In the genomic region with DNA sequence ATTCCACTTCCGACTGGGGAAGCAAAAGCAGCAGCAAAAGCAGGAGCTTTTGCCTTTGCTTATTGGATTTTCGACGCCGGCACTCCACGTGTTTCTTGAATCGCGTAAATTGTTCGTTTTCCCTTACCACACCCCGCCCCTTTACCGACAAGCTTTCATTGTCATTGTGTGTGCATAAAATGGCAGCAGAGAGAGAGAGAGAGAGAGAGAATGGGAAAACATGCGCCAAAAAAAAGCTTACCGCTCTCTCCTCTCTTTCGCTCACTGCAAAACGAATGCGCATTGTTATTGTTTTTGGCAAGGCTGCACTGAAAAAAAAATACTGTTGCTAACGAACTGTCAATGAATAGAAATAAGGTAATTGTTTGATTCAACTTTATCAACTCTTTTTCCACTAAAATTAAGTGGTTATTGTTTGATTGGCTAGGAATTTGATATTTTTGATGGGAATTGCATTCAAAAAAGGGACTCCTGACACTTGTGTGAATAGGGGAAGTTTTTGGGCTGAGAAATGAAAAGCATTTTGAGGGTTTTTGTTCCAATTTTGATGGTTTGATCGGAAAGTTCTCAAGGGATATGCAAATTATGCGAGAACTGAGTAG, we compare ENCODE assay signal across 4 fruit fly cellular contexts.
TF ChIP-seq lines count a peak whose summit lies in the region.

No protein-coding gene starts in this region.

TF ChIP-seq in whole organism, embryonic, 481 proteins besides CTCF, POLR2A, EP300 and RAD21 (continued from another document and continues in another):
- TF ChIP-seq Taf1 (GFP tag; IDR thresholded peaks at IDR 0.05; lab: Robert Waterston, UW) (peak; percentile 3; the same call in 1 of the 2 replicates), CG42726 (GFP tag; IDR thresholded peaks at IDR 0.05; lab: Robert Waterston, UW; ENCODE audit: partially characterized antibody) (no peak), lmd (GFP tag; IDR thresholded peaks at IDR 0.05; lab: Robert Waterston, UW) (no peak), ci (GFP tag; IDR thresholded peaks at IDR 0.05; lab: Robert Waterston, UW) (peak; percentile 20; the same call in 1 of the 3 replicates), E2f1 (GFP tag; IDR thresholded peaks at IDR 0.05; lab: Robert Waterston, UW) (no peak), fru (optimal IDR thresholded peaks at IDR 0.05; lab: Kevin White, UChicago) (no peak), dysf (GFP tag; IDR thresholded peaks at IDR 0.05; lab: Robert Waterston, UW) (peak; percentile 3; the same call in 1 of the 3 replicates), btn (GFP tag; optimal IDR thresholded peaks at IDR 0.05; lab: Kevin White, UChicago) (no peak), Ets97D (GFP tag; optimal IDR thresholded peaks at IDR 0.05; lab: Kevin White, UChicago) (no peak), Hmx (GFP tag; optimal IDR thresholded peaks at IDR 0.05; lab: Kevin White, UChicago) (no peak), Deaf1 (tag; optimal IDR thresholded peaks at IDR 0.05; lab: Kevin White, UChicago) (peak; percentile 65), CG1792 (GFP tag; optimal IDR thresholded peaks at IDR 0.05; lab: Kevin White, UChicago) (peak; percentile 26), HLH54F (GFP tag; optimal IDR thresholded peaks at IDR 0.05; lab: Kevin White, UChicago) (no peak), CG7745 (tag; optimal IDR thresholded peaks at IDR 0.05; lab: Kevin White, UChicago) (no peak), Fer1 (GFP tag; optimal IDR thresholded peaks at IDR 0.05; lab: Kevin White, UChicago) (no peak), slp2 (GFP tag; optimal IDR thresholded peaks at IDR 0.05; lab: Kevin White, UChicago) (peak; percentile 18), lab (GFP tag; optimal IDR thresholded peaks at IDR 0.05; lab: Kevin White, UChicago) (no peak), gsb (GFP tag; IDR thresholded peaks at IDR 0.05; lab: Robert Waterston, UW) (no peak), Atf6 (GFP tag; IDR thresholded peaks at IDR 0.05; lab: Robert Waterston, UW) (no peak), CG4820 (GFP tag; optimal IDR thresholded peaks at IDR 0.05; lab: Kevin White, UChicago) (no peak), CG34224 (GFP tag; IDR thresholded peaks at IDR 0.05; lab: Robert Waterston, UW; ENCODE audit: partially characterized antibody) (no peak), eyg (GFP tag; optimal IDR thresholded peaks at IDR 0.05; lab: Kevin White, UChicago) (peak; percentile 11), chm (GFP tag; IDR thresholded peaks at IDR 0.05; lab: Robert Waterston, UW) (no peak; the same call in 1 of the 2 replicates), tna (GFP tag; IDR thresholded peaks at IDR 0.05; lab: Robert Waterston, UW; ENCODE audit: partially characterized antibody) (no peak), Bteb2 (GFP tag; optimal IDR thresholded peaks at IDR 0.05; lab: Kevin White, UChicago) (peak; percentile 34), GATAe (GFP tag; conservative IDR thresholded peaks at IDR 0.05; lab: Robert Waterston, UW) (0 out of 2 replicates have a peak, but pooled peaks have one; percentile 5), CG3065 (GFP tag; optimal IDR thresholded peaks at IDR 0.05; lab: Kevin White, UChicago) (no peak), CG14860 (GFP tag; IDR thresholded peaks at IDR 0.05; lab: Robert Waterston, UW; ENCODE audit: partially characterized antibody) (no peak), CG18599 (GFP tag; optimal IDR thresholded peaks at IDR 0.05; lab: Kevin White, UChicago) (no peak), phol (tag; optimal IDR thresholded peaks at IDR 0.05; lab: Kevin White, UChicago) (no peak)

TF ChIP-seq in whole organism, prepupa, 60 proteins besides CTCF, POLR2A, EP300 and RAD21 (continued from another document and continues in another):
- TF ChIP-seq CG1621 (tag; optimal IDR thresholded peaks at IDR 0.05; lab: Kevin White, UChicago) (no peak), Gug (GFP tag; IDR thresholded peaks at IDR 0.05; lab: Robert Waterston, UW) (no peak; the same call in 1 of the 2 replicates), vri (GFP tag; optimal IDR thresholded peaks at IDR 0.05; lab: Kevin White, UChicago) (peak; percentile 32), CG34406 (GFP tag; optimal IDR thresholded peaks at IDR 0.05; lab: Kevin White, UChicago) (peak; percentile 1), CG16779 (tag; optimal IDR thresholded peaks at IDR 0.05; lab: Kevin White, UChicago) (no peak), svp (GFP tag; lab: Kevin White, UChicago) (peak; percentile 52), CG8119 (GFP tag; IDR thresholded peaks at IDR 0.05; lab: Robert Waterston, UW) (no peak), CG10631 (GFP tag; optimal IDR thresholded peaks at IDR 0.05; lab: Kevin White, UChicago) (peak; percentile 3), CG6808 (GFP tag; optimal IDR thresholded peaks at IDR 0.05; lab: Kevin White, UChicago) (no peak), eg (GFP tag; IDR thresholded peaks at IDR 0.05; lab: Robert Waterston, UW) (peak; percentile 56; the same call in 2 of the 3 replicates), Ets96B (tag; optimal IDR thresholded peaks at IDR 0.05; lab: Kevin White, UChicago) (peak; percentile 44), Smox (GFP tag; optimal IDR thresholded peaks at IDR 0.05; lab: Kevin White, UChicago) (peak; percentile 40), CG32006 (GFP tag; optimal IDR thresholded peaks at IDR 0.05; lab: Kevin White, UChicago) (no peak), lz (GFP tag; optimal IDR thresholded peaks at IDR 0.05; lab: Kevin White, UChicago) (peak; percentile 31), salr (GFP tag; optimal IDR thresholded peaks at IDR 0.05; lab: Kevin White, UChicago) (no peak), Hr4 (GFP tag; optimal IDR thresholded peaks at IDR 0.05; lab: Kevin White, UChicago) (no peak), CG6792 (GFP tag; optimal IDR thresholded peaks at IDR 0.05; lab: Kevin White, UChicago) (no peak), OdsH (GFP tag; optimal IDR thresholded peaks at IDR 0.05; lab: Kevin White, UChicago) (no peak), fd85E (GFP tag; optimal IDR thresholded peaks at IDR 0.05; lab: Kevin White, UChicago) (no peak), Sox14 (GFP tag; optimal IDR thresholded peaks at IDR 0.05; lab: Kevin White, UChicago) (peak; percentile 52), net (GFP tag; optimal IDR thresholded peaks at IDR 0.05; lab: Kevin White, UChicago) (no peak), cyc (GFP tag; optimal IDR thresholded peaks at IDR 0.05; lab: Kevin White, UChicago) (peak; percentile 38), CG31627 (GFP tag; optimal IDR thresholded peaks at IDR 0.05; lab: Kevin White, UChicago) (peak; percentile 55), CG10669 (GFP tag; optimal IDR thresholded peaks at IDR 0.05; lab: Kevin White, UChicago) (peak; percentile 17), Eip93F (GFP tag; optimal IDR thresholded peaks at IDR 0.05; lab: Kevin White, UChicago) (no peak), dsx (GFP tag; optimal IDR thresholded peaks at IDR 0.05; lab: Kevin White, UChicago; ENCODE audit: poor library complexity, severe bottlenecking) (peak; percentile 30), Met (GFP tag; optimal IDR thresholded peaks at IDR 0.05; lab: Kevin White, UChicago) (peak; percentile 32), Eip75B (GFP tag; optimal IDR thresholded peaks at IDR 0.05; lab: Kevin White, UChicago) (peak; percentile 27), fkh (GFP tag; optimal IDR thresholded peaks at IDR 0.05; lab: Kevin White, UChicago) (no peak), Sox102F (GFP tag; optimal IDR thresholded peaks at IDR 0.05; lab: Kevin White, UChicago) (peak; percentile 45), CG8632 (GFP tag; optimal IDR thresholded peaks at IDR 0.05; lab: Kevin White, UChicago) (peak; percentile 0), pdm3 (GFP tag; optimal IDR thresholded peaks at IDR 0.05; lab: Kevin White, UChicago) (no peak), achi (GFP tag; optimal IDR thresholded peaks at IDR 0.05; lab: Kevin White, UChicago) (no peak)

TF ChIP-seq in whole organism, pupa, 21 proteins besides CTCF, POLR2A, EP300 and RAD21 (continued from another document):
- TF ChIP-seq CG4496 (GFP tag; IDR thresholded peaks at IDR 0.05; lab: Robert Waterston, UW): peak; percentile 6; the same call in 2 of the 3 replicates
- TF ChIP-seq rn (GFP tag; IDR thresholded peaks at IDR 0.05; lab: Robert Waterston, UW): no peak
TF ChIP-seq in whole organism, pupa: peak in this region for 11.

TF ChIP-seq in whole organism, wandering third instar larva, 38 proteins besides CTCF, POLR2A, EP300 and RAD21 (continued from another document):
- TF ChIP-seq Rel (GFP tag; optimal IDR thresholded peaks at IDR 0.05; lab: Kevin White, UChicago) (no peak), Rel (tag; optimal IDR thresholded peaks at IDR 0.05; lab: Kevin White, UChicago) (no peak), CG32264 (GFP tag; optimal IDR thresholded peaks at IDR 0.05; lab: Kevin White, UChicago) (no peak), psq (GFP tag; optimal IDR thresholded peaks at IDR 0.05; lab: Kevin White, UChicago) (peak; percentile 58), usp (GFP tag; optimal IDR thresholded peaks at IDR 0.05; lab: Kevin White, UChicago) (no peak), sage (GFP tag; optimal IDR thresholded peaks at IDR 0.05; lab: Kevin White, UChicago) (no peak), Hr83 (GFP tag; optimal IDR thresholded peaks at IDR 0.05; lab: Kevin White, UChicago; ENCODE audit: poor library complexity, severe bottlenecking) (peak; percentile 71), Hnf4 (GFP tag; optimal IDR thresholded peaks at IDR 0.05; lab: Kevin White, UChicago) (no peak), jim (GFP tag; optimal IDR thresholded peaks at IDR 0.05; lab: Kevin White, UChicago) (no peak), rgr (GFP tag; optimal IDR thresholded peaks at IDR 0.05; lab: Kevin White, UChicago) (peak; percentile 0), ey (GFP tag; optimal IDR thresholded peaks at IDR 0.05; lab: Kevin White, UChicago) (peak; percentile 50), Abd-B (GFP tag; optimal IDR thresholded peaks at IDR 0.05; lab: Kevin White, UChicago) (no peak), dl (GFP tag; optimal IDR thresholded peaks at IDR 0.05; lab: Kevin White, UChicago; ENCODE audit: insufficient read depth in 1 of 2, partially characterized antibody in 2 of 2) (peak; percentile 85 to 94), woc (GFP tag; optimal IDR thresholded peaks at IDR 0.05; lab: Kevin White, UChicago) (no peak), CrebA (GFP tag; optimal IDR thresholded peaks at IDR 0.05; lab: Kevin White, UChicago; ENCODE audit: borderline replicate concordance) (no peak), h (GFP tag; optimal IDR thresholded peaks at IDR 0.05; lab: Kevin White, UChicago) (peak; percentile 47), sv (GFP tag; optimal IDR thresholded peaks at IDR 0.05; lab: Kevin White, UChicago) (no peak)
TF ChIP-seq in whole organism, wandering third instar larva: peak in this region for 14.
